Worm (Caenorhabditis elegans) whole organism, late embryonic: Measurements from ENCODE around the gene dpy-17.

Experiments
- C08G9.2 ChIP-seq: sonication (generic microtip); optimal IDR thresholded peaks from 2 replicates; lab custom pipeline; 2016; ENCODE audit warnings: mild to moderate bottlenecking, missing genetic modification characterization, moderate library complexity, missing compliant biosample characterization
- ama-1 ChIP-seq: fragments of 150-350 bp; optimal IDR thresholded peaks from 2 replicates; lab custom pipeline; 2014
- ceh-2 ChIP-seq: sonication (generic microtip); optimal IDR thresholded peaks from 2 replicates; lab custom pipeline; 2016; ENCODE audit warnings: missing genotype, missing genetic modification characterization, missing compliant biosample characterization
- ceh-48 ChIP-seq: sonication (generic microtip); optimal IDR thresholded peaks from 2 replicates; lab custom pipeline; 2016; ENCODE audit warnings: missing genetic modification characterization, inconsistent platforms, missing compliant biosample characterization
- ceh-6 ChIP-seq: fragments of 200-800 bp; sonication (Bioruptor generic); optimal IDR thresholded peaks from 2 replicates; lab custom pipeline; 2018; ENCODE audit warnings: mild to moderate bottlenecking, missing genetic modification characterization, missing compliant biosample characterization
- ceh-9 ChIP-seq: sonication (generic microtip); optimal IDR thresholded peaks from 2 replicates; lab custom pipeline; 2016; ENCODE audit warnings: mild to moderate bottlenecking, missing genetic modification characterization, inconsistent platforms, missing compliant biosample characterization
- dve-1 ChIP-seq: sonication (generic microtip); optimal IDR thresholded peaks from 2 replicates; lab custom pipeline; 2017; ENCODE audit warnings: antibody characterized with exemption, mild to moderate bottlenecking, missing genetic modification characterization, missing compliant biosample characterization
- nhr-232 ChIP-seq: sonication (generic microtip); optimal IDR thresholded peaks from 2 replicates; lab custom pipeline; 2016; ENCODE audit warnings: missing genetic modification characterization, missing compliant biosample characterization
- pag-3 ChIP-seq: sonication (generic microtip); optimal IDR thresholded peaks from 2 replicates; lab custom pipeline; 2016; ENCODE audit warnings: missing compliant biosample characterization, missing genetic modification characterization, borderline replicate concordance
- pha-2 ChIP-seq: sonication (generic microtip); optimal IDR thresholded peaks from 2 replicates; lab custom pipeline; 2017; ENCODE audit warnings: mild to moderate bottlenecking, missing genetic modification characterization, missing compliant biosample characterization
- pha-4 ChIP-seq: fragments of 150-350 bp; optimal IDR thresholded peaks from 2 replicates; lab custom pipeline; 2018; ENCODE audit warnings: missing biosample characterization, missing genetic modification reagents, missing genetic modification characterization
- pros-1 ChIP-seq: fragments of 150-350 bp; optimal IDR thresholded peaks from 2 replicates; lab custom pipeline; 2014; ENCODE audit warnings: missing biosample characterization, missing genetic modification reagents, missing genetic modification characterization
- tbx-2 ChIP-seq: sonication (generic microtip); optimal IDR thresholded peaks from 2 replicates; lab custom pipeline; 2016; ENCODE audit warnings: missing genetic modification characterization, missing compliant biosample characterization
- ztf-16 ChIP-seq: sonication (generic microtip); optimal IDR thresholded peaks from 2 replicates; lab custom pipeline; 2017; ENCODE audit warnings: missing genetic modification characterization, missing compliant biosample characterization

DNA sequence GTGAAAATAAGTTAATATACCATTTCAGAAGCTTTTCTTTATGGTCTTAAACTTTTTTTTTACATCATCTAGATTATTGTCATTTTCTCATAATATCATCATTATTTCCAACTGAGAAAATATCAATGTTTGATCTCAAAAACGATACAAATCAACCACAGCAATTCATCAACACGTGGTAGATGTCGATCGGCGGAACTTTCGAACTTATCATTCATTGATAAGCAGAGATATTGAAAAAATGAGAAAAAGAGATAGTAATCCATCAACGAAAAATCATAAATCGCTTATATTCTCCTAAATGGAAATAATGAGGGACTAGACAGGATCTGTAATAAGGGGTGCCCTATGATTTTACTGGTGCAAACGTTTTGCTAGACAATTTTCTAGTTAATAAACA, 10.4 kb upstream of the dpy-17 start:
- TF ChIP-seq pag-3 (tag; lab: Kevin White, UChicago) (no peak), ama-1 (no peak), ceh-9 (tag; lab: Kevin White, UChicago) (no peak), ceh-2 (tag; lab: Kevin White, UChicago) (no peak), pros-1 (tag; lab: Kevin White, UChicago) (no peak), dve-1 (no peak), ceh-6 (GFP tag; lab: Kevin White, UChicago) (no peak), tbx-2 (no peak), nhr-232 (no peak), pha-4 (tag; lab: Kevin White, UChicago) (no peak), pha-2 (tag; lab: Kevin White, UChicago) (no peak), ceh-48 (no peak), C08G9.2 (tag; lab: Kevin White, UChicago) (no peak), ztf-16 (tag; lab: Kevin White, UChicago) (no peak)
